Fruit fly (Drosophila melanogaster) whole organism, embryonic: ENCODE data around the gene CG3448.
A peak's percentile ranks its signal among the peaks of the same experiment; 100 is the strongest.

Experiments
- Atf3 ChIP-seq: fragments of 200-800 bp; sonication (Bioruptor generic); optimal IDR thresholded peaks from 3 replicates; lab custom pipeline; 2016; ENCODE audit warnings: missing biosample characterization, missing genetic modification characterization
- Awh ChIP-seq: fragments of 200-800 bp; sonication (Bioruptor generic); IDR thresholded peaks from 2 replicates; pipeline ENCODE4, ENCODE4 v1.3.6; 2022; ENCODE audit warnings: missing biosample characterization, missing genetic modification characterization
- CG10959 ChIP-seq: fragments of 200-800 bp; sonication (Bioruptor generic); IDR thresholded peaks from 2 replicates; pipeline ENCODE4 v1.3.6; 2022; ENCODE audit warnings: missing biosample characterization, missing genetic modification characterization
- CG11456 ChIP-seq: fragments of 200-800 bp; sonication (Bioruptor generic); IDR thresholded peaks from 3 replicates; pipeline ENCODE4 v1.3.6; 2022; ENCODE audit warnings: missing biosample characterization, missing genetic modification characterization
- CG12942 ChIP-seq: fragments of 200-800 bp; sonication (Bioruptor generic); optimal IDR thresholded peaks from 3 replicates; lab custom pipeline; 2016; ENCODE audit warnings: missing biosample characterization, missing genetic modification characterization
- CG13287 ChIP-seq: fragments of 200-800 bp; sonication (Bioruptor generic); IDR thresholded peaks from 2 replicates; pipeline ENCODE4 v1.3.6; 2022; ENCODE audit warnings: missing biosample characterization, missing genetic modification characterization; ENCODE audit not compliant: partially characterized antibody
- CG17328 ChIP-seq: fragments of 200-800 bp; sonication (Bioruptor generic); IDR thresholded peaks from 2 replicates; pipeline ENCODE4 v1.3.6; 2022; ENCODE audit warnings: missing biosample characterization, missing genetic modification characterization
- CG17802 ChIP-seq: fragments of 200-800 bp; sonication (Bioruptor generic); optimal IDR thresholded peaks from 2 replicates; lab custom pipeline; 2018; ENCODE audit warnings: missing biosample characterization, mild to moderate bottlenecking, missing genetic modification characterization, moderate library complexity
- CG17912 ChIP-seq: fragments of 200-800 bp; sonication (Bioruptor generic); optimal IDR thresholded peaks from 2 replicates; lab custom pipeline; 2018; ENCODE audit warnings: missing biosample characterization, mild to moderate bottlenecking, missing genetic modification characterization
- CG18619 ChIP-seq: fragments of 200-800 bp; sonication (Bioruptor generic); optimal IDR thresholded peaks from 3 replicates; lab custom pipeline; 2017; ENCODE audit warnings: missing biosample characterization, mild to moderate bottlenecking, missing genetic modification characterization
- CG2678 ChIP-seq: fragments of 200-800 bp; sonication (Bioruptor generic); optimal IDR thresholded peaks from 3 replicates; lab custom pipeline; 2019; ENCODE audit warnings: missing biosample characterization, mild to moderate bottlenecking, missing genetic modification characterization, moderate library complexity
- CG2712 ChIP-seq: fragments of 200-800 bp; optimal IDR thresholded peaks from 3 replicates; lab custom pipeline; 2019; ENCODE audit warnings: missing biosample characterization, mild to moderate bottlenecking, missing genetic modification characterization, moderate library complexity
- CG33213 ChIP-seq: fragments of 200-800 bp; sonication (Bioruptor generic); optimal IDR thresholded peaks from 3 replicates; lab custom pipeline; 2016; ENCODE audit warnings: missing biosample characterization, missing genetic modification characterization
- CG34224 ChIP-seq: fragments of 200-800 bp; sonication (Bioruptor generic); IDR thresholded peaks from 3 replicates; pipeline ENCODE4 v1.3.6; 2022; ENCODE audit warnings: missing biosample characterization, missing genetic modification characterization; ENCODE audit not compliant: partially characterized antibody
- CG3838 ChIP-seq: fragments of 200-800 bp; sonication (Bioruptor generic); optimal IDR thresholded peaks from 3 replicates; lab custom pipeline; 2016; ENCODE audit warnings: missing biosample characterization, missing genetic modification characterization
- CG6175 ChIP-seq: fragments of 200-800 bp; sonication (Bioruptor generic); IDR thresholded peaks from 3 replicates; pipeline ENCODE4 v1.3.6; 2022; ENCODE audit warnings: missing biosample characterization, missing genetic modification characterization
- CG6791 ChIP-seq: fragments of 200-800 bp; sonication (Bioruptor generic); IDR thresholded peaks from 3 replicates; pipeline ENCODE4 v1.3.6; 2022; ENCODE audit warnings: missing biosample characterization, missing genetic modification characterization; ENCODE audit not compliant: partially characterized antibody
- CG8924 ChIP-seq: fragments of 200-800 bp; optimal IDR thresholded peaks from 3 replicates; lab custom pipeline; 2019; ENCODE audit warnings: missing biosample characterization, mild to moderate bottlenecking, missing genetic modification characterization, moderate library complexity
- CG9215 ChIP-seq: fragments of 200-800 bp; sonication (Bioruptor generic); IDR thresholded peaks from 2 replicates; pipeline ENCODE4 v1.3.6; 2022; ENCODE audit warnings: missing biosample characterization, missing genetic modification characterization
- Dek ChIP-seq: fragments of 200-800 bp; sonication (Bioruptor generic); optimal IDR thresholded peaks from 3 replicates; lab custom pipeline; 2019; ENCODE audit warnings: missing biosample characterization, mild to moderate bottlenecking, missing genetic modification characterization, moderate library complexity
- Elba2 ChIP-seq: fragments of 200-800 bp; sonication (Bioruptor generic); optimal IDR thresholded peaks from 3 replicates; lab custom pipeline; 2016; ENCODE audit warnings: missing biosample characterization, missing genetic modification characterization
- Lhr ChIP-seq: fragments of 200-800 bp; sonication (Bioruptor generic); optimal IDR thresholded peaks from 3 replicates; lab custom pipeline; 2017; ENCODE audit warnings: mild to moderate bottlenecking, missing biosample characterization, missing genetic modification reagents, missing genetic modification characterization
- Meics ChIP-seq: fragments of 200-800 bp; sonication (Bioruptor generic); optimal IDR thresholded peaks from 2 replicates; lab custom pipeline; 2017; ENCODE audit warnings: missing biosample characterization, mild to moderate bottlenecking, missing genetic modification characterization
- NK7.1 ChIP-seq: fragments of 200-800 bp; sonication (Bioruptor generic); optimal IDR thresholded peaks from 3 replicates; lab custom pipeline; 2016; ENCODE audit warnings: missing biosample characterization, missing genetic modification characterization
- Nf-YA ChIP-seq: fragments of 200-800 bp; sonication (Bioruptor generic); IDR thresholded peaks from 2 replicates; pipeline ENCODE4 v1.3.6; 2022; ENCODE audit warnings: missing biosample characterization, missing genetic modification characterization
- NfI ChIP-seq: fragments of 200-800 bp; sonication (Bioruptor generic); optimal IDR thresholded peaks from 3 replicates; lab custom pipeline; 2018; ENCODE audit warnings: missing biosample characterization, mild to moderate bottlenecking, missing genetic modification characterization, moderate library complexity
- Ssrp ChIP-seq: fragments of 200-800 bp; sonication (Bioruptor generic); optimal IDR thresholded peaks from 2 replicates; lab custom pipeline; 2018; ENCODE audit warnings: missing biosample characterization, mild to moderate bottlenecking, missing genetic modification characterization, moderate library complexity
- YL-1 ChIP-seq: fragments of 200-800 bp; sonication (Bioruptor generic); optimal IDR thresholded peaks from 3 replicates; lab custom pipeline; 2017; ENCODE audit warnings: missing biosample characterization, mild to moderate bottlenecking, missing genetic modification characterization
- ac ChIP-seq: fragments of 200-800 bp; sonication (Bioruptor generic); optimal IDR thresholded peaks from 3 replicates; lab custom pipeline; 2017; ENCODE audit warnings: missing biosample characterization, mild to moderate bottlenecking, missing genetic modification characterization
- bsh ChIP-seq, 2 experiments: fragments of 200-800 bp; sonication (Bioruptor generic); optimal IDR thresholded peaks; 2 replicates each; lab custom pipeline; 2017 to 2018; ENCODE audit warnings: mild to moderate bottlenecking in 2 of 2, missing biosample characterization in 2 of 2, missing genetic modification characterization in 2 of 2, moderate library complexity in 1 of 2
- btn ChIP-seq: fragments of 200-800 bp; sonication (Bioruptor generic); optimal IDR thresholded peaks from 2 replicates; lab custom pipeline; 2016; ENCODE audit warnings: missing biosample characterization, missing genetic modification characterization
- cad ChIP-seq: fragments of >200 bp; optimal IDR thresholded peaks from 2 replicates; lab custom pipeline; 2017; ENCODE audit warnings: missing biosample characterization, missing genetic modification characterization
- crc ChIP-seq: fragments of 200-800 bp; sonication (Bioruptor generic); optimal IDR thresholded peaks from 2 replicates; lab custom pipeline; 2016; ENCODE audit warnings: missing biosample characterization, missing genetic modification characterization
- exex ChIP-seq: fragments of 200-800 bp; sonication (Bioruptor generic); optimal IDR thresholded peaks from 4 replicates; lab custom pipeline; 2018; ENCODE audit warnings: missing biosample characterization, mild to moderate bottlenecking, missing genetic modification characterization, moderate library complexity
- ftz-f1 ChIP-seq: fragments of 200-800 bp; sonication (Bioruptor generic); optimal IDR thresholded peaks from 2 replicates; lab custom pipeline; 2016; ENCODE audit warnings: missing biosample characterization, missing genetic modification characterization
- fu2 ChIP-seq: fragments of 200-800 bp; sonication (Bioruptor generic); optimal IDR thresholded peaks from 2 replicates; lab custom pipeline; 2016; ENCODE audit warnings: missing biosample characterization, missing genetic modification characterization
- gro ChIP-seq: fragments of 200-800 bp; sonication (Bioruptor generic); optimal IDR thresholded peaks from 2 replicates; lab custom pipeline; 2016; ENCODE audit warnings: missing biosample characterization, missing genetic modification characterization
- ken ChIP-seq: fragments of 200-800 bp; sonication (Bioruptor generic); IDR thresholded peaks from 3 replicates; pipeline ENCODE4 v1.3.6; 2022; ENCODE audit warnings: missing biosample characterization, missing genetic modification characterization
- nerfin-2 ChIP-seq: fragments of 200-800 bp; sonication (Bioruptor generic); IDR thresholded peaks from 2 replicates; pipeline ENCODE4 v1.3.6; 2022; ENCODE audit warnings: missing biosample characterization, missing genetic modification characterization; ENCODE audit not compliant: partially characterized antibody
- otp ChIP-seq: fragments of 200-800 bp; sonication (Bioruptor generic); IDR thresholded peaks from 3 replicates; pipeline ENCODE4, ENCODE4 v1.3.6; 2022; ENCODE audit warnings: missing biosample characterization, missing genetic modification characterization
- repo ChIP-seq: fragments of 200-800 bp; sonication (Bioruptor generic); optimal IDR thresholded peaks from 2 replicates; lab custom pipeline; 2016; ENCODE audit warnings: missing biosample characterization, missing genetic modification characterization
- row ChIP-seq: fragments of 200-800 bp; sonication (Bioruptor generic); IDR thresholded peaks from 3 replicates; pipeline ENCODE4 v1.3.6; 2022; ENCODE audit warnings: missing biosample characterization, missing genetic modification characterization
- sens-2 ChIP-seq: fragments of 200-800 bp; sonication (Bioruptor generic); IDR thresholded peaks from 2 replicates; pipeline ENCODE4 v1.3.6; 2022; ENCODE audit warnings: missing biosample characterization, missing genetic modification characterization
- so ChIP-seq: fragments of 200-800 bp; sonication (Bioruptor generic); IDR thresholded peaks from 3 replicates; pipeline ENCODE4 v1.3.6; 2022; ENCODE audit warnings: missing biosample characterization, missing genetic modification characterization
- stwl ChIP-seq: fragments of 200-800 bp; sonication (Bioruptor generic); optimal IDR thresholded peaks from 3 replicates; lab custom pipeline; 2018; ENCODE audit warnings: missing biosample characterization, mild to moderate bottlenecking, missing genetic modification characterization, moderate library complexity
- tin ChIP-seq: fragments of 200-800 bp; sonication (Bioruptor generic); optimal IDR thresholded peaks from 3 replicates; lab custom pipeline; 2016; ENCODE audit warnings: missing biosample characterization, missing genetic modification characterization
- trem ChIP-seq: fragments of 200-800 bp; optimal IDR thresholded peaks from 3 replicates; lab custom pipeline; 2019; ENCODE audit warnings: missing biosample characterization, mild to moderate bottlenecking, missing genetic modification characterization, moderate library complexity
- usp ChIP-seq: fragments of >200 bp; optimal IDR thresholded peaks from 2 replicates; lab custom pipeline; 2017; ENCODE audit warnings: missing biosample characterization, missing genetic modification characterization
- vvl ChIP-seq: fragments of 200-800 bp; sonication (Bioruptor generic); IDR thresholded peaks from 2 replicates; pipeline ENCODE4 v1.3.6; 2022; ENCODE audit warnings: missing biosample characterization, missing genetic modification characterization

CG3448 gene

dm6 chr3L:9460775-9461491, 9.6 kb upstream of the CG3448 start, which contains the start of the genes CG3434 and CG44838 (continued):
- peak; percentile 13 for TF ChIP-seq ftz-f1 (GFP tag; lab: Kevin White, UChicago)
- peak; percentile 84 for TF ChIP-seq tin (GFP tag; lab: Kevin White, UChicago)
- peak; percentile 42; the same call in 1 of the 2 replicates for TF ChIP-seq Nf-YA (GFP tag; lab: Robert Waterston, UW)
- TF ChIP-seq CG13287 (GFP tag; lab: Robert Waterston, UW) = peak; percentile 67
- peak; percentile 3 for TF ChIP-seq CG17912
- TF ChIP-seq gro (GFP tag; lab: Kevin White, UChicago) = peak; percentile 64
- peak; percentile 44; the same call in 1 of the 3 replicates for TF ChIP-seq CG6175 (GFP tag; lab: Robert Waterston, UW)
- peak; percentile 72; the same call in 2 of the 3 replicates for TF ChIP-seq otp
- no peak for TF ChIP-seq ac (GFP tag; lab: Kevin White, UChicago)
- TF ChIP-seq usp (GFP tag; lab: Kevin White, UChicago) = no peak
- peak; percentile 86 for TF ChIP-seq CG2712 (tag; lab: Kevin White, UChicago)
- TF ChIP-seq CG2678 (tag; lab: Kevin White, UChicago) = peak; percentile 83
- TF ChIP-seq CG9215 (GFP tag; lab: Robert Waterston, UW) = peak; percentile 58
- peak; percentile 74 for TF ChIP-seq CG12942 (GFP tag; lab: Kevin White, UChicago)
- peak; percentile 58 for TF ChIP-seq YL-1
- peak; percentile 89 for TF ChIP-seq CG8924
- no peak for TF ChIP-seq CG6791 (GFP tag; lab: Robert Waterston, UW)
- TF ChIP-seq CG33213 (GFP tag; lab: Kevin White, UChicago) = peak; percentile 55
- TF ChIP-seq Lhr (GFP tag; lab: Kevin White, UChicago) = peak; percentile 70
- peak; percentile 88 for TF ChIP-seq vvl (GFP tag; lab: Robert Waterston, UW)
- peak; percentile 39 for TF ChIP-seq fu2
- peak; percentile 27 for TF ChIP-seq CG3838 (GFP tag; lab: Kevin White, UChicago)
- peak; percentile 77 for TF ChIP-seq Dek (tag; lab: Kevin White, UChicago)
- peak; percentile 67; the same call in 1 of the 2 replicates for TF ChIP-seq Awh (GFP tag; lab: Robert Waterston, UW)
- TF ChIP-seq repo = no peak
- TF ChIP-seq so (GFP tag; lab: Robert Waterston, UW) = no peak
- TF ChIP-seq crc (GFP tag; lab: Kevin White, UChicago) = peak; percentile 39
- TF ChIP-seq btn (GFP tag; lab: Kevin White, UChicago) = peak; percentile 25
- peak; percentile 94 for TF ChIP-seq row
- TF ChIP-seq CG10959 (GFP tag; lab: Robert Waterston, UW) = no peak
- peak; percentile 75 for TF ChIP-seq stwl (tag; lab: Kevin White, UChicago)
- peak; percentile 58 for TF ChIP-seq CG17802 (tag; lab: Kevin White, UChicago)
- TF ChIP-seq CG17328 (GFP tag; lab: Robert Waterston, UW) = peak; percentile 74
- TF ChIP-seq CG11456 = peak; percentile 79
- TF ChIP-seq ken (GFP tag; lab: Robert Waterston, UW) = peak; percentile 70; the same call in 1 of the 3 replicates
- TF ChIP-seq sens-2 (GFP tag; lab: Robert Waterston, UW) = no peak
- TF ChIP-seq cad (GFP tag; lab: Kevin White, UChicago) = peak; percentile 15
- no peak for TF ChIP-seq nerfin-2 (GFP tag; lab: Robert Waterston, UW)
- TF ChIP-seq Atf3 (GFP tag; lab: Kevin White, UChicago) = peak; percentile 73
- TF ChIP-seq Meics (GFP tag; lab: Kevin White, UChicago) = peak; percentile 82
- TF ChIP-seq exex (tag; lab: Kevin White, UChicago) = peak; percentile 45
- TF ChIP-seq Ssrp (tag; lab: Kevin White, UChicago) = peak; percentile 75
- TF ChIP-seq CG34224 = 0 out of 3 replicates have a peak, but pooled peaks have one; percentile 34
- TF ChIP-seq trem (tag; lab: Kevin White, UChicago) = peak; percentile 84
- TF ChIP-seq bsh (GFP tag; optimal IDR thresholded peaks at IDR 0.05; lab: Kevin White, UChicago) = peak; percentile 9 to 81
- peak; percentile 72 for TF ChIP-seq NfI (GFP tag; lab: Kevin White, UChicago)
- TF ChIP-seq Elba2 (GFP tag; lab: Kevin White, UChicago) = peak; percentile 67
- peak; percentile 76 for TF ChIP-seq CG18619 (GFP tag; lab: Kevin White, UChicago)
- TF ChIP-seq NK7.1 = peak; percentile 51
